Worm (Caenorhabditis elegans): ENCODE results near the gene F33A8.4.

The F33A8.4 gene

DNA sequence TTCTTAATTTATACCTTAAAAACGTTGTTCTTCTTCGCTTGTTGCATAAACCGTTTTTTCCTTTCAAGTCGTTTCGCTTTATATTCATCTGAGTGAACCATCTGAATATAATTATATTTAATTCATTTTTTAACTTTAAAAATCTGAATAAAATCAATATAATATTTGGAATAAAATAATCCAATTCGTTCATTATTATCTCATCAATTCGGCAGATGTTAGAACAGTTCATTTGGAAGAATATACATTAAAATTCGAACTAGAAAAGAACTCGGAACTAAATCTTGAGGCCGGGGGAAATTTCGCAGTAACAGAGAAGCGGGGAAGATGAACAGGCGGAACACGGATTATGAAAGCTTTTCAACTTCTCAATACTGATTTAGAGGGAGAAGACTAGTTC lies at the start of gene F33A8.4:
Gene F33A8.4 (minus strand): TSS at position 101 of the 400 bp plus-strand sequence.
- TF ChIP-seq mdt-29 (GFP tag; IDR thresholded peaks at IDR 0.05), result no peak
- TF ChIP-seq lin-38 (GFP tag; IDR thresholded peaks at IDR 0.05), result 0 out of 2 replicates have a peak, but pooled peaks have one; percentile 27
- TF ChIP-seq T20F7.1 (GFP tag; optimal IDR thresholded peaks at IDR 0.05), result peak; percentile 17
- peak in 1 of 2 experiments; percentile 14 for TF ChIP-seq unc-62 (GFP tag; optimal IDR thresholded peaks at IDR 0.05 in 1 of 2)
- TF ChIP-seq unc-62 (tag; optimal IDR thresholded peaks at IDR 0.05), result no peak
- TF ChIP-seq madf-5 (GFP tag; IDR thresholded peaks at IDR 0.05), result no peak

DNA sequence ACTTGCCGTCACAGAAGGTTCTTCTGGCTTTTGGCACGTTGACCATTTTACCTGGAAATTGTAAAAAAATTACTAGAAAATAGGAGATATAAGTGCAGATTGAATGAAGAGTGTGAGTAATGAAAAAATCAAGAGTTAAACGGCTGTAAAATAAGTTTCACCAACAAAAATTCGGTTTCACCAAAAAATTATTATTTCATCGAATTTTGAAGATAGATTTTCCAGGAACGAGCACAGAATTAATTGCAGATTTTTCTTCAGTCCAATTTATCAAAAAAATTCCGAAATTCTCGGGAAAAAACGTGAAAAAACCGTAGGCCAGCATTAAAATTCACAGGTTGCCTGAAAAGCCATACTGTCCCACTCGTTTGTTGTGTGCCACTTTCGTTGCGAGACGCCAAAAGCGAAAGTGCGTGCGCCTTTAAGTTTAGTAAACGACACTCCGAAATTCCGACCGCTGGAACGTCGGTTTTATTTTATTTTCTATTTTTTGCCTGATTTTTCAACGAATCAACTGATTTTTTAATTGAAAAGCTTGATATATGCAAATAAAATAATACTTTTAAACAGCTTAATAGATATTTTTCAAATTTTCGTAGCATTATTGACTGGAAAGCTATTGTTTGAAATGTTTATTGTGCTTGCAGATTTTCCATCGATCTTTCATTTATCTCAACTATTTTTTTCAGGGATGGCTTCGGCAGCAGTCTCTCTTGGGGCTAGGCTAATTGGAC lies 48.5 kb upstream of the F33A8.4 start, which contains the start of the genes rpl-36.A and nuo-1:
Gene rpl-36.A (minus strand): TSS at position 51 of the 734 bp plus-strand sequence.
Gene nuo-1 (plus strand): TSS at position 684 of the 734 bp plus-strand sequence.
- TF ChIP-seq zfp-2 (tag; optimal IDR thresholded peaks at IDR 0.05) (no peak), hlh-11 (tag; optimal IDR thresholded peaks at IDR 0.05) (peak; percentile 80), zip-11 (GFP tag; IDR thresholded peaks at IDR 0.05) (no peak), T20F7.1 (GFP tag; optimal IDR thresholded peaks at IDR 0.05) (peak; percentile 96), dve-1 (tag; optimal IDR thresholded peaks at IDR 0.05; ENCODE audit: insufficient read depth) (peak; percentile 71), nhr-77 (tag; optimal IDR thresholded peaks at IDR 0.05) (peak; percentile 86), lsy-2 (tag; optimal IDR thresholded peaks at IDR 0.05) (peak; percentile 91 to 99), pqm-1 (tag; optimal IDR thresholded peaks at IDR 0.05) (no peak), nhr-102 (tag; optimal IDR thresholded peaks at IDR 0.05) (peak; percentile 22), dmd-8 (GFP tag; IDR thresholded peaks at IDR 0.05) (no peak), Y75B8A.6 (GFP tag; IDR thresholded peaks at IDR 0.05) (no peak), sdz-12 (GFP tag; optimal IDR thresholded peaks at IDR 0.05) (no peak), nhr-6 (tag; optimal IDR thresholded peaks at IDR 0.05) (peak; percentile 81), duxl-1 (tag; optimal IDR thresholded peaks at IDR 0.05; ENCODE audit: poor library complexity) (peak; percentile 33), php-3 (GFP tag; IDR thresholded peaks at IDR 0.05) (no peak), mdl-1 (tag; optimal IDR thresholded peaks at IDR 0.05) (peak in 1 of 2 experiments; percentile 27), nhr-25 (tag; optimal IDR thresholded peaks at IDR 0.05; ENCODE audit: borderline replicate concordance, insufficient read depth) (peak; percentile 9), spr-1 (tag; optimal IDR thresholded peaks at IDR 0.05) (peak; percentile 20), lir-3 (tag; optimal IDR thresholded peaks at IDR 0.05) (no peak), zfp-3 (GFP tag; conservative IDR thresholded peaks at IDR 0.05) (no peak), zip-2 (tag; optimal IDR thresholded peaks at IDR 0.05) (no peak), pha-4 (GFP tag; IDR thresholded peaks at IDR 0.05) (no peak), pha-4 (tag; optimal IDR thresholded peaks at IDR 0.05) (peak; percentile 12), daf-16 (GFP tag; optimal IDR thresholded peaks at IDR 0.05) (no peak), daf-16 (tag; optimal IDR thresholded peaks at IDR 0.05) (peak; percentile 41), lin-15B (tag; optimal IDR thresholded peaks at IDR 0.05) (no peak), F37D6.2 (tag; optimal IDR thresholded peaks at IDR 0.05) (peak; percentile 27), nhr-237 (tag; optimal IDR thresholded peaks at IDR 0.05) (no peak), D1046.2 (GFP tag; IDR thresholded peaks at IDR 0.05) (peak; percentile 98), R02D3.7 (tag; optimal IDR thresholded peaks at IDR 0.05) (no peak), nhr-28 (tag; optimal IDR thresholded peaks at IDR 0.05) (peak; percentile 48), nhr-41 (GFP tag; IDR thresholded peaks at IDR 0.05) (no peak), lin-38 (GFP tag; IDR thresholded peaks at IDR 0.05) (peak; percentile 78), ceh-28 (tag; optimal IDR thresholded peaks at IDR 0.05) (no peak), hif-1 (tag; optimal IDR thresholded peaks at IDR 0.05) (peak in 1 of 2 experiments; percentile 74), daf-19 (GFP tag; conservative IDR thresholded peaks at IDR 0.05) (no peak), unc-62 (GFP tag; optimal IDR thresholded peaks at IDR 0.05 in 1 of 2) (peak in 1 of 2 experiments; percentile 50), unc-62 (tag; optimal IDR thresholded peaks at IDR 0.05) (no peak), aly-2 (tag; optimal IDR thresholded peaks at IDR 0.05) (no peak), rbr-2 (tag; optimal IDR thresholded peaks at IDR 0.05) (peak; percentile 57), set-16 (GFP tag; IDR thresholded peaks at IDR 0.05) (no peak), nhr-48 (tag; optimal IDR thresholded peaks at IDR 0.05) (no peak), tag-97 (GFP tag; IDR thresholded peaks at IDR 0.05) (no peak), ceh-20 (GFP tag; IDR thresholded peaks at IDR 0.05) (peak; percentile 43; the same call in 1 of the 2 replicates), aha-1 (tag) (peak; percentile 58), Y105C5A.15 (GFP tag; IDR thresholded peaks at IDR 0.05) (no peak)
